Worm (Caenorhabditis elegans) whole organism, mixed stage, embryonic: ENCODE data around the gene snb-2.

ENCODE experiments used
- M03D4.4 ChIP-seq: sonication (generic microtip); optimal IDR thresholded peaks from 2 replicates; lab custom pipeline; 2017; ENCODE audit warnings: mild to moderate bottlenecking, missing genetic modification characterization, missing compliant biosample characterization
- bed-3 ChIP-seq: fragments of 200-800 bp; sonication (Bioruptor generic); optimal IDR thresholded peaks from 3 replicates; lab custom pipeline; 2018; ENCODE audit warnings: mild to moderate bottlenecking, missing genetic modification characterization, moderate library complexity, missing compliant biosample characterization
- blmp-1 ChIP-seq: fragments of 150-350 bp; optimal IDR thresholded peaks from 2 replicates; lab custom pipeline; 2014; ENCODE audit warnings: missing biosample characterization, missing genetic modification characterization
- ceh-39 ChIP-seq: fragments of 150-350 bp; optimal IDR thresholded peaks from 2 replicates; lab custom pipeline; 2014; ENCODE audit warnings: missing biosample characterization, missing genetic modification characterization
- ceh-43 ChIP-seq: fragments of 200-800 bp; sonication (Bioruptor generic); optimal IDR thresholded peaks from 2 replicates; lab custom pipeline; 2018; ENCODE audit warnings: mild to moderate bottlenecking, missing genetic modification characterization, moderate library complexity, missing compliant biosample characterization
- ceh-83 ChIP-seq: fragments of 200-800 bp; sonication (Bioruptor generic); optimal IDR thresholded peaks from 2 replicates; lab custom pipeline; 2018; ENCODE audit warnings: mild to moderate bottlenecking, missing genetic modification characterization, missing compliant biosample characterization
- ces-1 ChIP-seq: fragments of 150-350 bp; optimal IDR thresholded peaks from 2 replicates; lab custom pipeline; 2014; ENCODE audit warnings: missing biosample characterization, missing genetic modification reagents, missing genetic modification characterization
- cnd-1 ChIP-seq: fragments of 200-800 bp; sonication (Bioruptor generic); optimal IDR thresholded peaks from 2 replicates; lab custom pipeline; 2018; ENCODE audit warnings: mild to moderate bottlenecking, missing genetic modification characterization, missing compliant biosample characterization
- drap-1 ChIP-seq: fragments of 200-800 bp; sonication (Bioruptor generic); optimal IDR thresholded peaks from 3 replicates; lab custom pipeline; 2018; ENCODE audit warnings: mild to moderate bottlenecking, missing genetic modification characterization, missing compliant biosample characterization
- elt-1 ChIP-seq: sonication (generic microtip); optimal IDR thresholded peaks from 2 replicates; lab custom pipeline; 2017; ENCODE audit warnings: missing genetic modification characterization, mild to moderate bottlenecking, missing compliant biosample characterization, antibody characterized with exemption, moderate library complexity, borderline replicate concordance; ENCODE audit not compliant: insufficient read depth
- elt-3 ChIP-seq: fragments of 150-350 bp; optimal IDR thresholded peaks from 2 replicates; lab custom pipeline; 2014; ENCODE audit warnings: missing biosample characterization, missing genetic modification characterization
- flh-1 ChIP-seq: fragments of 200-800 bp; sonication (Bioruptor generic); optimal IDR thresholded peaks from 2 replicates; lab custom pipeline; 2018; ENCODE audit warnings: mild to moderate bottlenecking, missing genetic modification characterization, moderate library complexity, missing compliant biosample characterization
- ham-2 ChIP-seq: fragments of 200-800 bp; sonication (Bioruptor generic); optimal IDR thresholded peaks from 2 replicates; lab custom pipeline; 2018; ENCODE audit warnings: mild to moderate bottlenecking, missing genetic modification characterization, missing compliant biosample characterization
- hlh-1 ChIP-seq: fragments of 150-350 bp; optimal IDR thresholded peaks from 2 replicates; lab custom pipeline; 2014; ENCODE audit warnings: missing biosample characterization, missing genetic modification reagents, missing genetic modification characterization
- lin-13 ChIP-seq: fragments of 150-350 bp; optimal IDR thresholded peaks from 2 replicates; lab custom pipeline; 2014; ENCODE audit warnings: missing biosample characterization, missing genetic modification characterization
- lin-32 ChIP-seq: fragments of 200-800 bp; sonication (Bioruptor generic); optimal IDR thresholded peaks from 2 replicates; lab custom pipeline; 2018; ENCODE audit warnings: mild to moderate bottlenecking, missing genetic modification characterization, missing compliant biosample characterization
- lsy-2 ChIP-seq: fragments of 150-350 bp; optimal IDR thresholded peaks from 2 replicates; lab custom pipeline; 2014; ENCODE audit warnings: missing biosample characterization, missing genetic modification characterization
- mab-5 ChIP-seq: fragments of 150-350 bp; optimal IDR thresholded peaks from 2 replicates; lab custom pipeline; 2014; ENCODE audit warnings: missing biosample characterization, missing genetic modification characterization
- mep-1 ChIP-seq: fragments of 150-350 bp; optimal IDR thresholded peaks from 2 replicates; lab custom pipeline; 2017; ENCODE audit warnings: missing biosample characterization, missing genetic modification reagents, missing genetic modification characterization, inconsistent platforms
- mls-2 ChIP-seq: sonication (generic microtip); optimal IDR thresholded peaks from 2 replicates; lab custom pipeline; 2016; ENCODE audit warnings: mild to moderate bottlenecking, missing genetic modification characterization, moderate library complexity, missing compliant biosample characterization
- nhr-12 ChIP-seq: fragments of 150-350 bp; optimal IDR thresholded peaks from 2 replicates; lab custom pipeline; 2014; ENCODE audit warnings: missing biosample characterization, missing genetic modification characterization
- nhr-2 ChIP-seq: fragments of 150-350 bp; optimal IDR thresholded peaks from 2 replicates; lab custom pipeline; 2014; ENCODE audit warnings: missing biosample characterization, missing genetic modification characterization
- nhr-237 ChIP-seq: fragments of 150-350 bp; optimal IDR thresholded peaks from 2 replicates; lab custom pipeline; 2014; ENCODE audit warnings: missing biosample characterization, missing genetic modification characterization
- nhr-28 ChIP-seq: fragments of 150-350 bp; optimal IDR thresholded peaks from 2 replicates; lab custom pipeline; 2014; ENCODE audit warnings: missing biosample characterization, missing genetic modification characterization
- nhr-76 ChIP-seq: sonication (generic microtip); optimal IDR thresholded peaks from 2 replicates; lab custom pipeline; 2017; ENCODE audit warnings: missing biosample characterization, missing genetic modification characterization
- pha-4 ChIP-seq: fragments of 150-350 bp; optimal IDR thresholded peaks from 2 replicates; lab custom pipeline; 2018; ENCODE audit warnings: missing biosample characterization, missing genetic modification reagents, missing genetic modification characterization
- sem-2 ChIP-seq: fragments of 200-800 bp; sonication (Bioruptor generic); optimal IDR thresholded peaks from 2 replicates; lab custom pipeline; 2018; ENCODE audit warnings: mild to moderate bottlenecking, missing genetic modification characterization, missing compliant biosample characterization
- snpc-4 ChIP-seq: fragments of 150-350 bp; optimal IDR thresholded peaks from 2 replicates; lab custom pipeline; 2014; ENCODE audit warnings: missing biosample characterization, missing genetic modification characterization
- sptf-1 ChIP-seq: sonication (generic microtip); optimal IDR thresholded peaks from 2 replicates; lab custom pipeline; 2017; ENCODE audit warnings: mild to moderate bottlenecking, missing genetic modification characterization, moderate library complexity, missing compliant biosample characterization
- tbx-8 ChIP-seq: fragments of 200-800 bp; sonication (Bioruptor generic); optimal IDR thresholded peaks from 2 replicates; lab custom pipeline; 2018; ENCODE audit warnings: mild to moderate bottlenecking, missing genetic modification characterization, moderate library complexity, missing compliant biosample characterization
- unc-120 ChIP-seq: sonication (generic microtip); optimal IDR thresholded peaks from 2 replicates; lab custom pipeline; 2017; ENCODE audit warnings: missing genetic modification characterization, missing compliant biosample characterization; ENCODE audit not compliant: poor library complexity, severe bottlenecking
- unc-39 ChIP-seq: fragments of 150-350 bp; optimal IDR thresholded peaks from 2 replicates; lab custom pipeline; 2014; ENCODE audit warnings: missing biosample characterization, missing genetic modification characterization
- unc-62 ChIP-seq: fragments of 150-350 bp; optimal IDR thresholded peaks from 2 replicates; lab custom pipeline; 2014; ENCODE audit warnings: missing biosample characterization, missing genetic modification reagents, missing genetic modification characterization
- zip-8 ChIP-seq: fragments of 150-350 bp; optimal IDR thresholded peaks from 2 replicates; lab custom pipeline; 2014; ENCODE audit warnings: missing biosample characterization, missing genetic modification characterization
- ztf-11 ChIP-seq: fragments of 150-350 bp; optimal IDR thresholded peaks from 2 replicates; lab custom pipeline; 2014; ENCODE audit warnings: missing biosample characterization, missing genetic modification characterization

snb-2 gene

DNA sequence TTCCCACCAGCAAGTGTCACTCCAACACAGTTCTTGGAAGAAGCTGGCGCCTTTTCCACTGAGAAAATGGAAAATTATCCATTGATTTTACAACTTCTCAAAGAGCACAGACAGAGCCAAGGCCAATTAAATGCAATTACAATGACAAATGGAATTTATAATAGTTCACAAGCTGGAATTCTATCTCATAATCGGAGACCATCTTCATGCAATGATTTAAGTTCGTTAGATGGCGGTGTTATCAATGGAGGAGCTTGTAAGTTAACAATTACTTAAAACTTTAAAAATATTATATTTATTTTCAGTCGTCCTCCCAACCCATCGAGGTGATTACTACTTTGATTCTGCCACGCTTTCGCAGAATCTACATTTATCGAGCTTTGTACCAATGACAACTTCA is 40.0 kb downstream of the snb-2 start:
- TF ChIP-seq nhr-2 (tag; lab: Kevin White, UChicago): no peak
- no peak for TF ChIP-seq ceh-83 (GFP tag; lab: Kevin White, UChicago)
- no peak for TF ChIP-seq blmp-1
- TF ChIP-seq, all 35 proteins: peak for 0

ce11 chrV:12303453-12304077 is 42.1 kb downstream of the snb-2 start:
- TF ChIP-seq blmp-1 (peak; percentile 68), sem-2 (GFP tag; lab: Kevin White, UChicago) (peak; percentile 99), mab-5 (tag; lab: Kevin White, UChicago) (peak; percentile 75), cnd-1 (tag; lab: Kevin White, UChicago) (peak; percentile 99), zip-8 (tag; lab: Kevin White, UChicago) (peak; percentile 7), drap-1 (GFP tag; lab: Kevin White, UChicago) (peak; percentile 100), nhr-2 (tag; lab: Kevin White, UChicago) (peak; percentile 14), tbx-8 (GFP tag; lab: Kevin White, UChicago) (peak; percentile 100), elt-3 (tag; lab: Kevin White, UChicago) (peak; percentile 82), nhr-12 (peak; percentile 80), unc-120 (peak; percentile 100), ceh-39 (tag; lab: Kevin White, UChicago) (peak; percentile 84), snpc-4 (tag; lab: Kevin White, UChicago) (no peak), unc-39 (tag; lab: Kevin White, UChicago) (peak; percentile 92), hlh-1 (tag; lab: Kevin White, UChicago) (peak; percentile 83), nhr-237 (tag; lab: Kevin White, UChicago) (peak; percentile 60), nhr-28 (tag; lab: Kevin White, UChicago) (peak; percentile 97), ceh-83 (GFP tag; lab: Kevin White, UChicago) (peak; percentile 100), lsy-2 (peak; percentile 79), sptf-1 (tag; lab: Kevin White, UChicago) (peak; percentile 100), nhr-76 (tag; lab: Kevin White, UChicago) (peak; percentile 83), ztf-11 (tag; lab: Kevin White, UChicago) (peak; percentile 95), M03D4.4 (peak; percentile 99), lin-13 (tag; lab: Kevin White, UChicago) (peak; percentile 92), mep-1 (tag; lab: Kevin White, UChicago) (peak; percentile 79), flh-1 (peak; percentile 99), ceh-43 (GFP tag; lab: Kevin White, UChicago) (peak; percentile 99), ces-1 (GFP tag; lab: Kevin White, UChicago) (peak; percentile 68), pha-4 (tag; lab: Kevin White, UChicago) (peak; percentile 85), lin-32 (GFP tag; lab: Kevin White, UChicago) (peak; percentile 100), unc-62 (GFP tag; lab: Kevin White, UChicago) (peak; percentile 96), ham-2 (peak; percentile 99), mls-2 (tag; lab: Kevin White, UChicago) (peak; percentile 100), bed-3 (GFP tag; lab: Kevin White, UChicago) (peak; percentile 99), elt-1 (tag; lab: Kevin White, UChicago) (peak; percentile 82)
- TF ChIP-seq, all 35 proteins: peak for 34

DNA sequence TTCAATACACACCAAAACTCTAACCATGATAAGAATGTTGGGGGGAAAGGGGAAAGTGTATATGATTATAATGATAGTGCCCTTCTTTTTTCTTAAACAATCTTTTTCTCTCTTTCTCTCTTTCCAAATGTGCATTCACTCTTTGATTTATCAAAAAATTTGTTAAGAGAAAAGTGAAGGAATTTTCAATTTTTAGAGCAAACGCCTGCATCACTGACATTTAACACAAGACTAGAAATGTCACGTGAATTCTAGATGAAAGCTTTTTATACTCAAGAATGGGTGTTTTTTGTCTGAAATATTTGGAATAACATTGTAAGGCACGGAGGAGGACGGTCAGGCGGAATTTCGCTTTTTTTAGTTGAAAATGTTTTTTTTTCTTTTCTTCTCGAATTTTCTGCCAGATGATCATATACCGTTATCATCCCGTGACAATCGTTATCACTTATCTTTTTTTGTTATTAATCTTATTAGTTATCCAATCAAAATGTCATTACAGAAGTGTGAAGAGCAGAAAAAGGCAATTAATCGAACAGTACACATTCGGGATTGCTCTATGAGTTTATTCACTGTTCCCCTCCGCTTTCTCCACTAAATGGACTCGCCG is 43.6 kb downstream of the snb-2 start, which contains the start of the genes frm-7 and F55C5.17:
Gene frm-7, plus strand, starts transcription at position 500 of the 607 bp plus-strand sequence.
Gene F55C5.17, plus strand, starts transcription at position 557 of the 607 bp plus-strand sequence.
- TF ChIP-seq hlh-1 (tag; lab: Kevin White, UChicago) (no peak), sptf-1 (tag; lab: Kevin White, UChicago) (no peak), nhr-28 (tag; lab: Kevin White, UChicago) (no peak), mls-2 (tag; lab: Kevin White, UChicago) (no peak), pha-4 (tag; lab: Kevin White, UChicago) (no peak), lin-32 (GFP tag; lab: Kevin White, UChicago) (no peak), ceh-83 (GFP tag; lab: Kevin White, UChicago) (no peak), bed-3 (GFP tag; lab: Kevin White, UChicago) (no peak), flh-1 (no peak)
- TF ChIP-seq, all 35 proteins: peak for 0
